Fruit fly (Drosophila melanogaster): ENCODE results near the gene CG43897.

CG43897 gene

DNA sequence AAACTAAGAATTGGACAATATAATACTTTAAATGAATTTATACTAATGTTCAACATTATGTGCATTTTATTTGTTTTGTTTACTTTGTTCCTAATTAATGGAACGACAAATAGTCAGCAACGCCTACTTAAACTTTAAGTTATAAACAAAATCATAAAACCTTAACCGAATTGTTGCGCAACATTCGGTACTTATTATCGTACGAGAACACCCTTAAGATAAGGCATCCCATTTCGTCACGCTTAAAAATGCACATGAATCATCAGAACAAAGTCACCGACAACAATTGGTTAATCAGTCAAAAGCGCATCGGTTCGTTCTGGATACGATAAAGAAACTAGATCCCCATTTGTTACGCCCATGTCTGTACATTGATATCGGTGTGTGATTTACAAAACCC lies 47.3 kb upstream of the CG43897 start:
- TF ChIP-seq Rel (GFP tag; optimal IDR thresholded peaks at IDR 0.05), result no peak
- TF ChIP-seq Rel (tag; optimal IDR thresholded peaks at IDR 0.05), result peak; percentile 76
- no peak for TF ChIP-seq OdsH (GFP tag; optimal IDR thresholded peaks at IDR 0.05)

DNA sequence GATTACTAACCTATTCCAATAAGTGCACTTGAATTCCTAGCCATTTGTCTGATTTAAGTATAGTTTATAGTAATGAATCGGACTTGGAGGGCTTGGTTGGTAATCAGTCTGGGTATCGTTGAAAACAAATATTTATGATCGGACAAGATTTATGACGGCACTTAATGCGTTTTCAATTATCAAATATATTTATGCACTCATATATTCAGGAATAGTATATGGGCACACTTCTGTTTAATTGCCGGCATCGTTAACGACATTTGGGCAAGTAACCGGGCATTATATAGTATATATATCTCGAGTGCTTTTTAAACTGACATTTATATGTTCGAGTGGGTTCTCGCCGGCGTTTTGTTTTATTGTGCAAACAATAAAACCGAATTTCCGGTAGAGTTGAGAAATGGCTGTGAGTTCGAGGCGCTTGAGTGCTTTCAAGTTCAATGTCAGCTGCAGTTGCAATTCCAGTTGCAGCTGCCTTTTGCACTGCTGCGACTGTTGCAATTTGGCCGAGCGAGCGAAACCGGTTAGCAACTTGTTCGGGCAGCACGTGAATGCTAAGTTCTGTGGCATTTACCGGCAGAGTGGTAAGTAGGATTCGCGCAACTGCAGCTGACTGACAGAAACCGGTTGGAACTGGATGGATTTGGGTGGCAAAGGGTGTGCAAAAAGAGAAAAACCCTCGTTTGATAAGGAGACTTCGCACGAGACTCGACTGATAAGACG lies 45.9 kb upstream of the CG43897 start:
- TF ChIP-seq sage (GFP tag; optimal IDR thresholded peaks at IDR 0.05), result no peak
- TF ChIP-seq CG9705 (GFP tag; optimal IDR thresholded peaks at IDR 0.05), result no peak
- peak; percentile 23 for TF ChIP-seq Dif (GFP tag; optimal IDR thresholded peaks at IDR 0.05; ENCODE audit: partially characterized antibody)
- TF ChIP-seq tai (GFP tag; optimal IDR thresholded peaks at IDR 0.05), result no peak
- no peak for TF ChIP-seq Myc (optimal IDR thresholded peaks at IDR 0.05)
- TF ChIP-seq dl (GFP tag; optimal IDR thresholded peaks at IDR 0.05; ENCODE audit: insufficient read depth in 1 of 2, partially characterized antibody in 2 of 2), result peak in 1 of 2 experiments; percentile 5
- TF ChIP-seq woc (GFP tag; optimal IDR thresholded peaks at IDR 0.05), result no peak

DNA sequence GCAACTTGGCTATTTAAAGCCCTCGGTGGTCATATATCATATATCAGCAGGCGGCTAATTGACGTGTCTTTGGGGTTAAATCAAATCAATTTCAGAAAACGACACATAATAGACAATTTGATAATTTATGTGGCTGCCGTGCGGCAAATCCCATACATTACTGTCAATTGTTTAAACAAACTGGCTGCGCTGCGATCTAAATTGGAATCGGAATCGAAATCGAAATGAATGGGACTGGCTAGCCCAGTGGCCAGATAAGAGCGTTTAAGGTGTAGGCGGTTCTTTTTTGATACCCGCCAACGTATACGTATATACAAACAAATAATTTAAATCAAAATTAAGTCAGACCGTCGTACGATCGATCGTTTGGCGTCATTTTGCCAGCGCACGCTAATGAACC lies 45.3 kb upstream of the CG43897 start:
- TF ChIP-seq Hnf4 (GFP tag; optimal IDR thresholded peaks at IDR 0.05), result no peak
- no peak for TF ChIP-seq dmrt93B (GFP tag; optimal IDR thresholded peaks at IDR 0.05)
- TF ChIP-seq Dif (GFP tag; optimal IDR thresholded peaks at IDR 0.05; ENCODE audit: partially characterized antibody), result no peak
- TF ChIP-seq Sp1 (GFP tag; optimal IDR thresholded peaks at IDR 0.05), result no peak
- no peak for TF ChIP-seq brk (GFP tag; optimal IDR thresholded peaks at IDR 0.05)
- no peak for TF ChIP-seq Hr78 (GFP tag; optimal IDR thresholded peaks at IDR 0.05)
- TF ChIP-seq CG9705 (GFP tag; optimal IDR thresholded peaks at IDR 0.05), result no peak
- no peak for TF ChIP-seq dl (GFP tag; optimal IDR thresholded peaks at IDR 0.05; ENCODE audit: insufficient read depth in 1 of 2, partially characterized antibody in 2 of 2)
- TF ChIP-seq foxo (GFP tag; optimal IDR thresholded peaks at IDR 0.05), result no peak
- TF ChIP-seq jim (GFP tag; optimal IDR thresholded peaks at IDR 0.05), result no peak
- TF ChIP-seq usp (GFP tag; optimal IDR thresholded peaks at IDR 0.05), result no peak
- no peak for TF ChIP-seq CG32264 (GFP tag; optimal IDR thresholded peaks at IDR 0.05)
- TF ChIP-seq GATAd (GFP tag; optimal IDR thresholded peaks at IDR 0.05), result no peak
- no peak for TF ChIP-seq psq (GFP tag; optimal IDR thresholded peaks at IDR 0.05)
- TF ChIP-seq Jra (GFP tag; optimal IDR thresholded peaks at IDR 0.05), result no peak
- no peak for TF ChIP-seq OdsH (GFP tag; optimal IDR thresholded peaks at IDR 0.05)
- no peak for TF ChIP-seq CrebA (GFP tag; optimal IDR thresholded peaks at IDR 0.05; ENCODE audit: borderline replicate concordance)
- TF ChIP-seq Hr83 (GFP tag; optimal IDR thresholded peaks at IDR 0.05; ENCODE audit: poor library complexity, severe bottlenecking), result no peak
- no peak for TF ChIP-seq Abd-B (GFP tag; optimal IDR thresholded peaks at IDR 0.05)
- no peak for TF ChIP-seq h (GFP tag; optimal IDR thresholded peaks at IDR 0.05)

dm6 chr3L:9775728-9776127 lies 37.9 kb upstream of the CG43897 start:
- TF ChIP-seq foxo (GFP tag; optimal IDR thresholded peaks at IDR 0.05), result no peak
- TF ChIP-seq N (GFP tag; optimal IDR thresholded peaks at IDR 0.05), result no peak
- TF ChIP-seq Dfd (GFP tag; optimal IDR thresholded peaks at IDR 0.05), result peak; percentile 13
- TF ChIP-seq Abd-B (GFP tag; optimal IDR thresholded peaks at IDR 0.05), result no peak
- no peak for TF ChIP-seq Mio (GFP tag; optimal IDR thresholded peaks at IDR 0.05)

DNA sequence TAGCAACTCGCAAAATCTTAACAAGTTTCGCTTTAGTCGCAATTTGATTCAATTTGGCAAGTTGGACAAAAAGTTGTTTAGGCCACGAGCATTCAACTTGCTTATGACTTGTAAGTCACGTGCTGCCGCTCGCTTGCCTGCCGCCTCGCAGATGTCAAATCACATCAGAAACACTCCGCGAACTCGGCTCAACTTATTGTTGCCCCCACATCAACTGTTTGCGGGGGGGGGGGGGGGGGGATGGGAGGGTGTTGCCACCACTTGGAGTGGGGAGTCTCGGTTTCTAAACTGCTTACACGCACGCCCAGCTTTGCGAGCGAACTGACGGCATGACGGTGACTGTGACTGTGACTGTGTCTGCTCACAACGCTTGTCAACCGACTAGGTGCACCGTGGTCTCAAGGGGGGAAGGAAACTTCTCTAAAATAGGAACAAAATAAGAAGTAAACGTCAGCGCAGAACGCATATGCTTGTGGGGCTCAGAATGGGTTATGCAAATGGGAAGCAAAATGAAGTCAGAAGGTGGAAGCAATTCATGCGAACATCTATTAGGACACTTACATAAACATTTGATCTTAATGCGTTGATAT lies 36.7 kb upstream of the CG43897 start:
- TF ChIP-seq h (GFP tag; optimal IDR thresholded peaks at IDR 0.05), result no peak
- no peak for TF ChIP-seq fru (GFP tag; optimal IDR thresholded peaks at IDR 0.05)
- TF ChIP-seq N (GFP tag; optimal IDR thresholded peaks at IDR 0.05), result no peak
- TF ChIP-seq woc (GFP tag; optimal IDR thresholded peaks at IDR 0.05), result no peak
- no peak for TF ChIP-seq rgr (GFP tag; optimal IDR thresholded peaks at IDR 0.05)
- no peak for TF ChIP-seq CG32264 (GFP tag; optimal IDR thresholded peaks at IDR 0.05)
- no peak for TF ChIP-seq lola (GFP tag; optimal IDR thresholded peaks at IDR 0.05)
- TF ChIP-seq pan (optimal IDR thresholded peaks at IDR 0.05), result no peak
- no peak for TF ChIP-seq tai (GFP tag; optimal IDR thresholded peaks at IDR 0.05)
- TF ChIP-seq Hr78 (GFP tag; optimal IDR thresholded peaks at IDR 0.05), result no peak
- no peak for TF ChIP-seq br (GFP tag; optimal IDR thresholded peaks at IDR 0.05)
- TF ChIP-seq Rel (GFP tag; optimal IDR thresholded peaks at IDR 0.05), result no peak
- no peak for TF ChIP-seq Rel (tag; optimal IDR thresholded peaks at IDR 0.05)
- TF ChIP-seq sage (GFP tag; optimal IDR thresholded peaks at IDR 0.05), result no peak
- no peak for TF ChIP-seq usp (GFP tag; optimal IDR thresholded peaks at IDR 0.05)
- TF ChIP-seq Sp1 (GFP tag; optimal IDR thresholded peaks at IDR 0.05), result no peak
- TF ChIP-seq Dif (GFP tag; optimal IDR thresholded peaks at IDR 0.05; ENCODE audit: partially characterized antibody), result no peak
- no peak for TF ChIP-seq Mio (GFP tag; optimal IDR thresholded peaks at IDR 0.05)
